Worm (Caenorhabditis elegans): ENCODE data around the gene K06G5.3.

- TF ChIP-seq nhr-11 (tag; optimal IDR thresholded peaks at IDR 0.05), result no peak
- TF ChIP-seq elt-1 (tag; optimal IDR thresholded peaks at IDR 0.05), result no peak
- no peak for TF ChIP-seq unc-62 (GFP tag; optimal IDR thresholded peaks at IDR 0.05)
- TF ChIP-seq zag-1 (tag; optimal IDR thresholded peaks at IDR 0.05), result no peak
- TF ChIP-seq lin-39 (tag; optimal IDR thresholded peaks at IDR 0.05), result no peak
- no peak for TF ChIP-seq blmp-1 (tag; optimal IDR thresholded peaks at IDR 0.05; ENCODE audit: insufficient read depth)
- no peak for TF ChIP-seq lin-13 (GFP tag; optimal IDR thresholded peaks at IDR 0.05)
- TF ChIP-seq nhr-77 (tag; optimal IDR thresholded peaks at IDR 0.05), result no peak
- TF ChIP-seq aly-2 (tag; optimal IDR thresholded peaks at IDR 0.05), result no peak
These were observed 9.7 kb downstream of the K06G5.3 start for ce11 chrX:14213314-14213713.

Data from whole organism, L2 larva.